Worm (Caenorhabditis elegans): Measurements from ENCODE around the gene kdp-1.

ce11 chrIV:13348592-13348991, 48.6 kb downstream of the kdp-1 start, which contains the start of gene W02A2.12:
- TF ChIP-seq ama-1 (optimal IDR thresholded peaks at IDR 0.05), result no peak
- no peak for TF ChIP-seq ceh-24 (tag; optimal IDR thresholded peaks at IDR 0.05)
- no peak for TF ChIP-seq hlh-30 (tag; optimal IDR thresholded peaks at IDR 0.05; ENCODE audit: insufficient read depth)
- no peak for TF ChIP-seq gmeb-2 (tag; optimal IDR thresholded peaks at IDR 0.05)
- no peak for TF ChIP-seq elt-2 (tag; optimal IDR thresholded peaks at IDR 0.05)
- no peak for TF ChIP-seq lin-11 (tag; optimal IDR thresholded peaks at IDR 0.05)
- TF ChIP-seq dve-1 (tag; optimal IDR thresholded peaks at IDR 0.05), result no peak
- TF ChIP-seq pax-1 (tag; optimal IDR thresholded peaks at IDR 0.05), result no peak
- TF ChIP-seq odd-2 (tag; optimal IDR thresholded peaks at IDR 0.05), result no peak
